Worm (Caenorhabditis elegans) whole organism, L4 larva: ENCODE data around the gene fbxb-61.

Source experiments
- F49E8.2 ChIP-seq: sonication (generic microtip); optimal IDR thresholded peaks from 2 replicates; lab custom pipeline; 2016; ENCODE audit warnings: missing compliant biosample characterization, mild to moderate bottlenecking, missing genetic modification characterization, borderline replicate concordance
- ZK546.5 ChIP-seq, 2 experiments: sonication (generic microtip); optimal IDR thresholded peaks; 2 replicates each; lab custom pipeline; 2017; ENCODE audit warnings: missing biosample characterization in 2 of 2, missing genetic modification characterization in 2 of 2
- ama-1 ChIP-seq: fragments of 150-350 bp; optimal IDR thresholded peaks from 2 replicates; lab custom pipeline; 2014; ENCODE audit warnings: inconsistent platforms, mixed read lengths
- ceh-32 ChIP-seq: sonication (generic microtip); optimal IDR thresholded peaks from 2 replicates; lab custom pipeline; 2016; ENCODE audit warnings: mild to moderate bottlenecking, missing genetic modification characterization, missing compliant biosample characterization; ENCODE audit not compliant: poor library complexity
- nhr-77 ChIP-seq: fragments of 150-350 bp; optimal IDR thresholded peaks from 2 replicates; lab custom pipeline; 2014; ENCODE audit warnings: missing biosample characterization, missing genetic modification characterization
- pha-4 ChIP-seq, 2 experiments: fragments of 150-350 bp in 1 of 2; fragments of 200-800 bp in 1 of 2; sonication (Bioruptor generic) in 1 of 2; IDR thresholded peaks in 1 of 2; optimal IDR thresholded peaks in 1 of 2; 2 replicates each; pipeline versions ENCODE4 v1.3.6 to Lab custom; 2014 to 2022; ENCODE audit warnings: missing genetic modification characterization in 2 of 2, missing genetic modification reagents in 2 of 2, missing biosample characterization in 1 of 2, missing compliant biosample characterization in 1 of 2
- unc-62 ChIP-seq, 3 experiments: fragments of 150-350 bp in 1 of 3; sonication (generic microtip); optimal IDR thresholded peaks in 2 of 3; peaks in 1 of 3; 1 replicate in 1 of 3; 2 replicates in 2 of 3; lab custom pipeline; 2014 to 2017; ENCODE audit warnings: missing biosample characterization in 3 of 3, missing genetic modification characterization in 3 of 3, missing genetic modification reagents in 3 of 3, missing genotype in 1 of 3

DNA sequence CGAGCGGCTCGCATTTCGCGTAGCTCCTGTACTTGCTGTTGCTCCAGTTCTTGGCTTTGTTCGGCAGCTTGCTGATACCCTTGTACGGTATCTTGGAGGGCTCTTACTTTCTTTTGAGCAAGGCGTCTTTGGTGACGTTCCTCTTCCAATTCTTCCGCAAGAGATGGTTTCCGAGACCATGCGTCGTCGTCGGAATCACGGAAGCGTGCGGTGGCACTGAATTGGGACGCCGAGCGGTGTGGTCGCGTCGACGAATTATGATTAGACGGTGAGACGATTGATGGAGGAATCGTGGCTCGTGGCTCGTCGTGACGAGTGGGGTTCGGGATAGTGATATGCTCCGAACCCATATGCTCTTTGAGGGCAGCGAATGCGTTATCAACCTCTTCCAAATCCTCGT lies 27.6 kb upstream of the fbxb-61 start:
- TF ChIP-seq unc-62 (GFP tag; optimal IDR thresholded peaks at IDR 0.05 in 1 of 2; lab: Kevin White, UChicago) = no peak
- no peak for TF ChIP-seq unc-62 (tag; optimal IDR thresholded peaks at IDR 0.05; lab: Kevin White, UChicago)
- TF ChIP-seq pha-4 (GFP tag; IDR thresholded peaks at IDR 0.05; lab: Robert Waterston, UW) = no peak
- TF ChIP-seq pha-4 (tag; optimal IDR thresholded peaks at IDR 0.05; lab: Kevin White, UChicago) = no peak
- TF ChIP-seq nhr-77 (tag; lab: Kevin White, UChicago) = no peak
- TF ChIP-seq ceh-32 (tag; lab: Kevin White, UChicago) = no peak
- TF ChIP-seq F49E8.2 (tag; lab: Kevin White, UChicago) = no peak
- TF ChIP-seq ZK546.5 (tag; optimal IDR thresholded peaks at IDR 0.05; lab: Kevin White, UChicago) = no peak
- TF ChIP-seq ama-1 = no peak
